Worm (Caenorhabditis elegans) whole organism, L3 larva: ENCODE results near the gene ZK353.2.

Source experiments
- ceh-82 ChIP-seq: fragments of 150-350 bp; optimal IDR thresholded peaks from 2 replicates; lab custom pipeline; 2014; ENCODE audit warnings: missing biosample characterization, missing genetic modification characterization
- elt-3 ChIP-seq, 3 experiments: fragments of 150-350 bp in 1 of 3; sonication (generic microtip) in 2 of 3; optimal IDR thresholded peaks; 2 replicates in 2 of 3; 4 replicates in 1 of 3; lab custom pipeline; 2014 to 2017; ENCODE audit warnings: missing biosample characterization in 3 of 3, missing genetic modification characterization in 3 of 3
- fos-1 ChIP-seq: fragments of 150-350 bp; optimal IDR thresholded peaks from 2 replicates; lab custom pipeline; 2014; ENCODE audit warnings: missing biosample characterization, missing genetic modification characterization
- lin-15B ChIP-seq: fragments of 150-350 bp; optimal IDR thresholded peaks from 2 replicates; lab custom pipeline; 2014; ENCODE audit warnings: missing biosample characterization, missing genetic modification characterization
- mml-1 ChIP-seq: fragments of 150-350 bp; sonication (generic microtip); optimal IDR thresholded peaks from 3 replicates; lab custom pipeline; 2014; ENCODE audit warnings: missing biosample characterization, missing genetic modification characterization
- nfya-1 ChIP-seq: sonication (generic microtip); optimal IDR thresholded peaks from 2 replicates; lab custom pipeline; 2017; ENCODE audit warnings: missing genetic modification characterization, mild to moderate bottlenecking, missing compliant biosample characterization, antibody characterized with exemption, moderate library complexity; ENCODE audit not compliant: insufficient read depth
- nhr-11 ChIP-seq: fragments of 150-350 bp; optimal IDR thresholded peaks from 2 replicates; lab custom pipeline; 2014; ENCODE audit warnings: missing biosample characterization, missing genetic modification characterization
- nhr-12 ChIP-seq: fragments of 150-350 bp; optimal IDR thresholded peaks from 2 replicates; lab custom pipeline; 2014; ENCODE audit warnings: missing biosample characterization, missing genetic modification characterization
- nhr-237 ChIP-seq: fragments of 150-350 bp; optimal IDR thresholded peaks from 2 replicates; lab custom pipeline; 2014; ENCODE audit warnings: missing biosample characterization, missing genetic modification characterization
- nhr-25 ChIP-seq: sonication (generic microtip); optimal IDR thresholded peaks from 2 replicates; lab custom pipeline; 2017; ENCODE audit warnings: missing biosample characterization, missing genetic modification characterization
- pha-4 ChIP-seq: fragments of 150-350 bp; optimal IDR thresholded peaks from 2 replicates; lab custom pipeline; 2014; ENCODE audit warnings: missing biosample characterization, missing genetic modification reagents, missing genetic modification characterization
- sea-2 ChIP-seq: fragments of 150-350 bp; sonication (generic microtip); optimal IDR thresholded peaks from 4 replicates; lab custom pipeline; 2014; ENCODE audit warnings: missing biosample characterization, missing genetic modification reagents, missing genetic modification characterization
- snpc-4 ChIP-seq: fragments of 150-350 bp; optimal IDR thresholded peaks from 2 replicates; lab custom pipeline; 2014; ENCODE audit warnings: missing biosample characterization, missing genetic modification characterization
- unc-62 ChIP-seq: fragments of 150-350 bp; sonication (generic microtip); optimal IDR thresholded peaks from 4 replicates; lab custom pipeline; 2014; ENCODE audit warnings: missing biosample characterization, missing genetic modification reagents, missing genetic modification characterization

DNA sequence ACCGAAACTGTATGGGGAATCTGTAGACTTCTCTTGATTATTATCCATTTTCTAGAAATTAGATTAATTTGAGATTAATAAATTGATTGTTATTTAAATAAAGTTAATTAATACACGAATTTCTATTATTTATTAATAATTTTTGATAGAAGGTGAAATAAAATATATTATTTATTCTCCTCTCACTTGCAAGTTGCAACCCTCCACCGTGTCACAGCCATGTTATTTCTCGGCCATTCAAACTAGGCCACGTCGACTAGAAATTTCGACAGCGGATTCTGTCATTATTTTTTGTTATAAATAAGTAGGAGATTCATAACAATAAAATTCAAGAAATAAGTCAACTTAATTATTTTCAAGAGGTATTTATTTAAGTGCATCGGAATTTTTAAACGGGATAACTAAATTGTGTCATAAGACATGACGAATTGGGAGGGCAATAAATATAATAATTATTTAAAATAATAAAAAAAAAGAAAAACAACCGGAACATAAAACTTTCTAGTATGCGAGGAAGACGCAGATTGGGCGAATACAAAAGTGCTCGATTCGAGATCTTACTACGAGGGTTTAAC lies 45.1 kb downstream of the ZK353.2 start, which contains the start of gene ufbp-1:
- TF ChIP-seq sea-2 (GFP tag; lab: Kevin White, UChicago) (no peak), nhr-11 (tag; lab: Kevin White, UChicago) (no peak), pha-4 (tag; lab: Kevin White, UChicago) (peak; percentile 93), mml-1 (tag; lab: Kevin White, UChicago) (no peak), ceh-82 (tag; lab: Kevin White, UChicago) (no peak), nhr-25 (tag; lab: Kevin White, UChicago) (peak; percentile 73), snpc-4 (tag; lab: Kevin White, UChicago) (peak; percentile 33), nhr-237 (tag; lab: Kevin White, UChicago) (no peak), elt-3 (tag; optimal IDR thresholded peaks at IDR 0.05; lab: Kevin White, UChicago) (no peak), lin-15B (tag; lab: Kevin White, UChicago) (peak; percentile 53), nhr-12 (no peak), fos-1 (tag; lab: Kevin White, UChicago) (peak; percentile 9), unc-62 (GFP tag; lab: Kevin White, UChicago) (no peak), nfya-1 (peak; percentile 94)
